Fruit fly (Drosophila melanogaster) whole organism, prepupa: ENCODE data around the gene Gyc88E.

Source experiments
- CG10669 ChIP-seq: fragments of 200-800 bp; sonication (Bioruptor generic); optimal IDR thresholded peaks from 3 replicates; lab custom pipeline; 2018; ENCODE audit warnings: missing biosample characterization, mild to moderate bottlenecking, missing genetic modification characterization, moderate library complexity
- CG11762 ChIP-seq: fragments of 200-800 bp; sonication (Bioruptor generic); optimal IDR thresholded peaks from 3 replicates; lab custom pipeline; 2016; ENCODE audit warnings: missing biosample characterization, missing genetic modification characterization; ENCODE audit not compliant: insufficient read depth
- CG15336 ChIP-seq: fragments of 200-800 bp; sonication (Bioruptor generic); IDR thresholded peaks from 2 replicates; pipeline ENCODE4 v1.3.6; 2022; ENCODE audit warnings: missing biosample characterization, missing genetic modification characterization
- CG6792 ChIP-seq: fragments of 200-800 bp; sonication (Bioruptor generic); optimal IDR thresholded peaks from 3 replicates; lab custom pipeline; 2016; ENCODE audit warnings: missing biosample characterization, missing genetic modification characterization
- Eip75B ChIP-seq: fragments of 200-800 bp; sonication (Bioruptor generic); optimal IDR thresholded peaks from 3 replicates; lab custom pipeline; 2016; ENCODE audit warnings: missing biosample characterization, missing genetic modification characterization
- Ets96B ChIP-seq: fragments of 200-800 bp; optimal IDR thresholded peaks from 2 replicates; lab custom pipeline; 2019; ENCODE audit warnings: missing biosample characterization, mild to moderate bottlenecking, missing genetic modification characterization, moderate library complexity
- Gug ChIP-seq: fragments of 200-800 bp; sonication (Bioruptor generic); IDR thresholded peaks from 2 replicates; pipeline ENCODE4 v1.3.6; 2022; ENCODE audit warnings: missing biosample characterization, missing genetic modification characterization
- acj6 ChIP-seq: fragments of 200-800 bp; sonication (Bioruptor generic); optimal IDR thresholded peaks from 3 replicates; lab custom pipeline; 2016; ENCODE audit warnings: missing biosample characterization, missing genetic modification characterization
- esn ChIP-seq: fragments of 200-800 bp; sonication (Bioruptor generic); optimal IDR thresholded peaks from 2 replicates; lab custom pipeline; 2016; ENCODE audit warnings: missing biosample characterization, mild to moderate bottlenecking, missing genetic modification characterization, moderate library complexity
- lz ChIP-seq: fragments of 200-800 bp; sonication (Bioruptor generic); optimal IDR thresholded peaks from 3 replicates; lab custom pipeline; 2016; ENCODE audit warnings: missing biosample characterization, missing genetic modification characterization

- TF ChIP-seq Gug (GFP tag; lab: Robert Waterston, UW) (no peak), CG10669 (GFP tag; lab: Kevin White, UChicago) (no peak), CG15336 (GFP tag; lab: Robert Waterston, UW) (no peak), Ets96B (tag; lab: Kevin White, UChicago) (no peak), acj6 (GFP tag; lab: Kevin White, UChicago) (no peak), Eip75B (GFP tag; lab: Kevin White, UChicago) (no peak), lz (GFP tag; lab: Kevin White, UChicago) (no peak), esn (GFP tag; lab: Kevin White, UChicago) (no peak), CG11762 (GFP tag; lab: Kevin White, UChicago) (no peak), CG6792 (GFP tag; lab: Kevin White, UChicago) (no peak)
Observed at dm6 chr3R:15129998-15130397, 20.2 kb upstream of the Gyc88E start.
